Fruit fly (Drosophila melanogaster) whole organism, pupa: ENCODE measurements around the gene MED1.
A peak's percentile ranks its signal among the peaks of the same experiment; 100 is the strongest.

Source experiments
- CG10348 ChIP-seq: fragments of 200-800 bp; sonication (Bioruptor generic); IDR thresholded peaks from 2 replicates; pipeline ENCODE4 v1.3.6; 2022; ENCODE audit warnings: missing biosample characterization, missing genetic modification characterization
- CG12605 ChIP-seq: fragments of 200-800 bp; sonication (Bioruptor generic); IDR thresholded peaks from 2 replicates; pipeline ENCODE4 v1.3.6; 2022; ENCODE audit warnings: missing biosample characterization, missing genetic modification characterization
- CG13204 ChIP-seq: fragments of 200-800 bp; sonication (Bioruptor generic); optimal IDR thresholded peaks from 2 replicates; lab custom pipeline; 2018; ENCODE audit warnings: missing biosample characterization, mild to moderate bottlenecking, missing genetic modification characterization, moderate library complexity
- CG14655 ChIP-seq: fragments of 200-800 bp; sonication (Bioruptor generic); optimal IDR thresholded peaks from 3 replicates; lab custom pipeline; 2017; ENCODE audit warnings: mild to moderate bottlenecking, missing biosample characterization, missing genetic modification reagents, missing genetic modification characterization
- CG15710 ChIP-seq: fragments of 200-800 bp; sonication (Bioruptor generic); optimal IDR thresholded peaks from 2 replicates; lab custom pipeline; 2018; ENCODE audit warnings: missing biosample characterization, mild to moderate bottlenecking, missing genetic modification characterization, moderate library complexity
- CG17806 ChIP-seq: fragments of 200-800 bp; sonication (Bioruptor generic); optimal IDR thresholded peaks from 2 replicates; lab custom pipeline; 2018; ENCODE audit warnings: missing biosample characterization, mild to moderate bottlenecking, missing genetic modification characterization, moderate library complexity
- CG32121 ChIP-seq: fragments of 200-800 bp; sonication (Bioruptor generic); IDR thresholded peaks from 2 replicates; pipeline ENCODE4 v1.3.6; 2022; ENCODE audit warnings: missing biosample characterization, missing genetic modification characterization
- CG34367 ChIP-seq: fragments of 200-800 bp; sonication (Bioruptor generic); optimal IDR thresholded peaks from 2 replicates; lab custom pipeline; 2018; ENCODE audit warnings: missing biosample characterization, mild to moderate bottlenecking, missing genetic modification characterization
- CG4496 ChIP-seq: fragments of 200-800 bp; sonication (Bioruptor generic); IDR thresholded peaks from 3 replicates; pipeline ENCODE4 v1.3.6; 2022; ENCODE audit warnings: missing biosample characterization, missing genetic modification characterization
- CG8159 ChIP-seq: fragments of 200-800 bp; sonication (Bioruptor generic); optimal IDR thresholded peaks from 3 replicates; lab custom pipeline; 2018; ENCODE audit warnings: missing biosample characterization, mild to moderate bottlenecking, missing genetic modification characterization, moderate library complexity
- CG8301 ChIP-seq: fragments of 200-800 bp; sonication (Bioruptor generic); optimal IDR thresholded peaks from 2 replicates; lab custom pipeline; 2018; ENCODE audit warnings: missing biosample characterization, mild to moderate bottlenecking, missing genetic modification characterization
- CG9948 ChIP-seq: fragments of 200-800 bp; sonication (Bioruptor generic); optimal IDR thresholded peaks from 2 replicates; lab custom pipeline; 2018; ENCODE audit warnings: missing biosample characterization, mild to moderate bottlenecking, missing genetic modification characterization, moderate library complexity
- D1 ChIP-seq: fragments of 200-800 bp; sonication (Bioruptor generic); optimal IDR thresholded peaks from 2 replicates; lab custom pipeline; 2018; ENCODE audit warnings: missing biosample characterization, mild to moderate bottlenecking, missing genetic modification characterization, moderate library complexity
- EcR ChIP-seq: fragments of 200-800 bp; sonication (Bioruptor generic); optimal IDR thresholded peaks from 3 replicates; lab custom pipeline; 2019; ENCODE audit warnings: missing biosample characterization, missing genetic modification characterization, mild to moderate bottlenecking, moderate library complexity, missing genetic modification reagents
- Ets98B ChIP-seq: fragments of 200-800 bp; sonication (Bioruptor generic); IDR thresholded peaks from 2 replicates; pipeline ENCODE4 v1.3.6; 2022; ENCODE audit warnings: missing biosample characterization, missing genetic modification characterization
- Pif1A ChIP-seq: fragments of 200-800 bp; sonication (Bioruptor generic); optimal IDR thresholded peaks from 3 replicates; lab custom pipeline; 2016; ENCODE audit warnings: missing biosample characterization, missing genetic modification characterization
- Pif1B ChIP-seq: fragments of 200-800 bp; sonication (Bioruptor generic); optimal IDR thresholded peaks from 3 replicates; lab custom pipeline; 2016; ENCODE audit warnings: missing biosample characterization, missing genetic modification characterization
- Snoo ChIP-seq: fragments of 200-800 bp; sonication (Bioruptor generic); optimal IDR thresholded peaks from 3 replicates; lab custom pipeline; 2017; ENCODE audit warnings: missing biosample characterization, mild to moderate bottlenecking, missing genetic modification characterization, inconsistent platforms
- fd96Ca ChIP-seq: fragments of 200-800 bp; sonication (Bioruptor generic); IDR thresholded peaks from 3 replicates; pipeline ENCODE4 v1.3.6; 2022; ENCODE audit warnings: missing biosample characterization, missing genetic modification characterization
- gl ChIP-seq: fragments of 200-800 bp; sonication (Bioruptor generic); optimal IDR thresholded peaks from 2 replicates; lab custom pipeline; 2018; ENCODE audit warnings: missing biosample characterization, mild to moderate bottlenecking, missing genetic modification characterization
- rn ChIP-seq: fragments of 200-800 bp; sonication (Bioruptor generic); IDR thresholded peaks from 2 replicates; pipeline ENCODE4 v1.3.6; 2022; ENCODE audit warnings: missing biosample characterization, missing genetic modification characterization

MED1 gene

dm6 chr3L:21644176-21644575 is 9.9 kb upstream of the MED1 start:
- TF ChIP-seq CG13204 (GFP tag; lab: Kevin White, UChicago) (peak; percentile 69), CG9948 (tag; lab: Kevin White, UChicago) (no peak), Ets98B (GFP tag; lab: Robert Waterston, UW) (no peak), EcR (GFP tag; lab: Kevin White, UChicago) (peak; percentile 91), CG4496 (GFP tag; lab: Robert Waterston, UW) (peak; percentile 41; the same call in 2 of the 3 replicates)
- TF ChIP-seq, all 21 proteins: peak for 3

dm6 chr3L:21642908-21643572 is 8.8 kb upstream of the MED1 start:
- no peak for TF ChIP-seq CG9948 (tag; lab: Kevin White, UChicago)
- no peak for TF ChIP-seq CG14655 (GFP tag; lab: Kevin White, UChicago)
- no peak for TF ChIP-seq Pif1B (GFP tag; lab: Kevin White, UChicago)

- TF ChIP-seq CG17806 (tag; lab: Kevin White, UChicago) = peak; percentile 16
- peak; percentile 17 for TF ChIP-seq CG8159 (tag; lab: Kevin White, UChicago)
- TF ChIP-seq CG8301 (tag; lab: Kevin White, UChicago) = no peak
- TF ChIP-seq Snoo = peak; percentile 7
- peak; percentile 14 for TF ChIP-seq CG34367 (tag; lab: Kevin White, UChicago)
- peak; percentile 64; the same call in 2 of the 3 replicates for TF ChIP-seq CG4496 (GFP tag; lab: Robert Waterston, UW)
- TF ChIP-seq CG12605 (GFP tag; lab: Robert Waterston, UW) = peak; percentile 51; the same call in 1 of the 2 replicates
- no peak for TF ChIP-seq Ets98B (GFP tag; lab: Robert Waterston, UW)
- TF ChIP-seq fd96Ca (GFP tag; lab: Robert Waterston, UW) = peak; percentile 29; the same call in 1 of the 3 replicates
- TF ChIP-seq CG15710 (tag; lab: Kevin White, UChicago) = peak; percentile 17
- no peak for TF ChIP-seq CG10348 (GFP tag; lab: Robert Waterston, UW)
- peak; percentile 58 for TF ChIP-seq EcR (GFP tag; lab: Kevin White, UChicago)
- no peak for TF ChIP-seq Pif1B (GFP tag; lab: Kevin White, UChicago)
- TF ChIP-seq CG32121 (GFP tag; lab: Robert Waterston, UW) = no peak; the same call in 1 of the 2 replicates
- TF ChIP-seq CG9948 (tag; lab: Kevin White, UChicago) = no peak
- no peak for TF ChIP-seq D1 (tag; lab: Kevin White, UChicago)
- TF ChIP-seq Pif1A = no peak
- peak; percentile 37 for TF ChIP-seq gl (tag; lab: Kevin White, UChicago)
- TF ChIP-seq CG13204 (GFP tag; lab: Kevin White, UChicago) = no peak
- no peak for TF ChIP-seq CG14655 (GFP tag; lab: Kevin White, UChicago)
- no peak for TF ChIP-seq rn
Measured at dm6 chr3L:21640815-21641214, 6.6 kb upstream of the MED1 start, which contains the start of gene Atox1. Atox1 (plus strand) TSS chr3L:21640995.

dm6 chr3L:21639059-21639458 is 4.8 kb upstream of the MED1 start, which contains the start of gene CG32445:
CG32445 (plus strand) TSS chr3L:21639359.
- TF ChIP-seq CG9948 (tag; lab: Kevin White, UChicago) (no peak), rn (no peak), CG10348 (GFP tag; lab: Robert Waterston, UW) (no peak), CG12605 (GFP tag; lab: Robert Waterston, UW) (no peak)

dm6 chr3L:21636265-21636993 is 2.2 kb upstream of the MED1 start, which contains the start of gene CG32444:
CG32444 (plus strand) TSS chr3L:21636947.
- TF ChIP-seq EcR (GFP tag; lab: Kevin White, UChicago) (no peak), CG9948 (tag; lab: Kevin White, UChicago) (no peak), CG17806 (tag; lab: Kevin White, UChicago) (no peak), Ets98B (GFP tag; lab: Robert Waterston, UW) (no peak), rn (no peak), Snoo (no peak), Pif1A (no peak), CG32121 (GFP tag; lab: Robert Waterston, UW) (no peak), CG34367 (tag; lab: Kevin White, UChicago) (no peak), D1 (tag; lab: Kevin White, UChicago) (no peak), CG10348 (GFP tag; lab: Robert Waterston, UW) (no peak), CG14655 (GFP tag; lab: Kevin White, UChicago) (no peak), CG8159 (tag; lab: Kevin White, UChicago) (no peak), CG12605 (GFP tag; lab: Robert Waterston, UW) (no peak)
- TF ChIP-seq, all 21 proteins: peak for 0

- TF ChIP-seq CG17806 (tag; lab: Kevin White, UChicago) = no peak
- TF ChIP-seq CG10348 (GFP tag; lab: Robert Waterston, UW) = no peak
- no peak for TF ChIP-seq CG12605 (GFP tag; lab: Robert Waterston, UW)
- no peak for TF ChIP-seq CG14655 (GFP tag; lab: Kevin White, UChicago)
- TF ChIP-seq rn = no peak
- no peak for TF ChIP-seq Snoo
- TF ChIP-seq CG8301 (tag; lab: Kevin White, UChicago) = no peak
- no peak for TF ChIP-seq fd96Ca (GFP tag; lab: Robert Waterston, UW)
- TF ChIP-seq EcR (GFP tag; lab: Kevin White, UChicago) = no peak
- TF ChIP-seq CG15710 (tag; lab: Kevin White, UChicago) = no peak
- no peak for TF ChIP-seq CG4496 (GFP tag; lab: Robert Waterston, UW)
- no peak for TF ChIP-seq D1 (tag; lab: Kevin White, UChicago)
- no peak for TF ChIP-seq CG13204 (GFP tag; lab: Kevin White, UChicago)
- no peak for TF ChIP-seq Ets98B (GFP tag; lab: Robert Waterston, UW)
- no peak for TF ChIP-seq gl (tag; lab: Kevin White, UChicago)
- no peak for TF ChIP-seq CG9948 (tag; lab: Kevin White, UChicago)
Measured at dm6 chr3L:21635208-21635607, 962 bp upstream of the MED1 start, which contains the start of gene ORMDL. ORMDL (plus strand) TSS chr3L:21635305.
